Fruit fly (Drosophila melanogaster) Kc167 (cell line): ENCODE results near the gene CG42638.

ENCODE experiments used
- psq ChIP-seq: fragments of >200 bp; optimal IDR thresholded peaks from 2 replicates; lab custom pipeline; 2017; ENCODE audit warnings: missing external identifiers
- ttk ChIP-seq: sonication (Bioruptor generic); optimal IDR thresholded peaks from 2 replicates; lab custom pipeline; 2017; ENCODE audit warnings: missing external identifiers

DNA sequence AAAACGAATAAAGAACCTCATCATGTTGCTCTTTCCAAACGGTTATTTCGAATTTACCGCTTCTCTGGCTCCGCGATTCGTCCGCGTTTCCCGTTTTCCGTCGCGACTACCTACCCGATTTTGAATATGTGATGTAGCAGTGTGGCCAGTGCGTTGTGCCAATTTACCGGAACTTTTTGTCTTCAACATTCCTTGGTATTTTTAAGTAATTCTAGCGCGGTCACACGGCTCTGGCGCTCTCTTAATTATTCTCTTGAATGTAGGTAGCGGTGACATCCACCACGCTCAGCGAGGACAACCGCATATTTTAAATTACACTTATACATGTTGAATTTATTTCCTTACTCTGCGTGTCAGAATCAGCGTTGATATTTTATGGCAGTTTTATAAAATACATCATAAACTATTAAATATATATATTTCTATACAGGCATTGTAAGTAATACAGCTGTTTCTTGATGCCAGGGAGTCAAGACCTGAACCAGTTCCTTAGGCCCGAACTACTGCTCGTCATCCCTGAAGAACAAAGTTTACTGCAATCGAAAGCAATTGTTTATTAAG, 44.0 kb upstream of the CG42638 start, which contains the start of the genes CG42637, Gyc76C and SREBP:
- TF ChIP-seq psq (lab: Kevin White, UChicago): no peak
- TF ChIP-seq ttk: no peak
